Fruit fly (Drosophila melanogaster) whole organism, embryonic: ENCODE data around the gene Socs36E.
A peak's percentile ranks its signal among the peaks of the same experiment; 100 is the strongest.

ENCODE experiments used
- B-H2 ChIP-seq: fragments of 200-800 bp; sonication (Bioruptor generic); optimal IDR thresholded peaks from 2 replicates; lab custom pipeline; 2018; ENCODE audit warnings: missing biosample characterization, mild to moderate bottlenecking, missing genetic modification characterization
- CG12236 ChIP-seq: fragments of 200-800 bp; sonication (Bioruptor generic); optimal IDR thresholded peaks from 2 replicates; lab custom pipeline; 2016; ENCODE audit warnings: missing biosample characterization, missing genetic modification characterization
- CG12769 ChIP-seq: fragments of 200-800 bp; sonication (Bioruptor generic); optimal IDR thresholded peaks from 2 replicates; lab custom pipeline; 2019; ENCODE audit warnings: missing biosample characterization, mild to moderate bottlenecking, missing genetic modification characterization, moderate library complexity
- CG13894 ChIP-seq: fragments of 200-800 bp; sonication (Bioruptor generic); optimal IDR thresholded peaks from 3 replicates; lab custom pipeline; 2018; ENCODE audit warnings: missing biosample characterization, mild to moderate bottlenecking, missing genetic modification characterization, moderate library complexity
- CG15073 ChIP-seq: fragments of 200-800 bp; sonication (Bioruptor generic); optimal IDR thresholded peaks from 2 replicates; lab custom pipeline; 2016; ENCODE audit warnings: missing biosample characterization, missing genetic modification characterization
- CG17612 ChIP-seq: fragments of 200-800 bp; sonication (Bioruptor generic); IDR thresholded peaks from 2 replicates; pipeline ENCODE4 v1.3.6; 2022; ENCODE audit warnings: missing biosample characterization, missing genetic modification characterization
- CG17912 ChIP-seq: fragments of 200-800 bp; sonication (Bioruptor generic); optimal IDR thresholded peaks from 2 replicates; lab custom pipeline; 2018; ENCODE audit warnings: missing biosample characterization, mild to moderate bottlenecking, missing genetic modification characterization
- CG18262 ChIP-seq: fragments of 200-800 bp; optimal IDR thresholded peaks from 3 replicates; lab custom pipeline; 2019; ENCODE audit warnings: missing biosample characterization, mild to moderate bottlenecking, missing genetic modification characterization, moderate library complexity
- CG18599 ChIP-seq: fragments of 200-800 bp; sonication (Bioruptor generic); optimal IDR thresholded peaks from 3 replicates; lab custom pipeline; 2017; ENCODE audit warnings: missing biosample characterization, missing genetic modification characterization, mild to moderate bottlenecking, moderate library complexity, missing genetic modification reagents
- CG2678 ChIP-seq: fragments of 200-800 bp; sonication (Bioruptor generic); optimal IDR thresholded peaks from 3 replicates; lab custom pipeline; 2019; ENCODE audit warnings: missing biosample characterization, mild to moderate bottlenecking, missing genetic modification characterization, moderate library complexity
- CG2712 ChIP-seq: fragments of 200-800 bp; optimal IDR thresholded peaks from 3 replicates; lab custom pipeline; 2019; ENCODE audit warnings: missing biosample characterization, mild to moderate bottlenecking, missing genetic modification characterization, moderate library complexity
- CG2875 ChIP-seq: fragments of 200-800 bp; sonication (Bioruptor generic); optimal IDR thresholded peaks from 2 replicates; lab custom pipeline; 2017; ENCODE audit warnings: missing biosample characterization, mild to moderate bottlenecking, missing genetic modification characterization, missing genetic modification reagents
- CG3407 ChIP-seq: fragments of 200-800 bp; sonication (Bioruptor generic); optimal IDR thresholded peaks from 2 replicates; lab custom pipeline; 2018; ENCODE audit warnings: missing biosample characterization, mild to moderate bottlenecking, missing genetic modification characterization
- CG34224 ChIP-seq: fragments of 200-800 bp; sonication (Bioruptor generic); IDR thresholded peaks from 3 replicates; pipeline ENCODE4 v1.3.6; 2022; ENCODE audit warnings: missing biosample characterization, missing genetic modification characterization; ENCODE audit not compliant: partially characterized antibody
- CG34376 ChIP-seq: fragments of 200-800 bp; sonication (Bioruptor generic); optimal IDR thresholded peaks from 2 replicates; lab custom pipeline; 2018; ENCODE audit warnings: missing biosample characterization, mild to moderate bottlenecking, missing genetic modification characterization
- CG4730 ChIP-seq: fragments of 200-800 bp; sonication (Bioruptor generic); IDR thresholded peaks from 2 replicates; pipeline ENCODE4 v1.3.6; 2022; ENCODE audit warnings: missing biosample characterization, missing genetic modification characterization
- CG6654 ChIP-seq: fragments of 200-800 bp; sonication (Bioruptor generic); optimal IDR thresholded peaks from 2 replicates; lab custom pipeline; 2017; ENCODE audit warnings: missing biosample characterization, mild to moderate bottlenecking, missing genetic modification characterization
- Dll ChIP-seq: fragments of 200-800 bp; sonication (Bioruptor generic); IDR thresholded peaks from 4 replicates; pipeline ENCODE4 v1.3.6; 2022; ENCODE audit warnings: missing biosample characterization, missing genetic modification characterization; ENCODE audit not compliant: partially characterized antibody
- Doc3 ChIP-seq: fragments of 200-800 bp; sonication (Bioruptor generic); IDR thresholded peaks from 3 replicates; pipeline ENCODE4 v1.3.6; 2022; ENCODE audit warnings: missing biosample characterization, missing genetic modification characterization; ENCODE audit not compliant: partially characterized antibody
- Ets97D ChIP-seq: fragments of 200-800 bp; sonication (Bioruptor generic); optimal IDR thresholded peaks from 3 replicates; lab custom pipeline; 2016; ENCODE audit warnings: missing biosample characterization, missing genetic modification characterization
- Hey ChIP-seq: fragments of 200-800 bp; sonication (Bioruptor generic); optimal IDR thresholded peaks from 3 replicates; lab custom pipeline; 2018; ENCODE audit warnings: missing biosample characterization, mild to moderate bottlenecking, missing genetic modification characterization
- Hr3 ChIP-seq: fragments of 200-800 bp; sonication (Bioruptor generic); optimal IDR thresholded peaks from 3 replicates; lab custom pipeline; 2016; ENCODE audit warnings: missing biosample characterization, missing genetic modification characterization
- Hsf ChIP-seq: fragments of 200-800 bp; sonication (Bioruptor generic); optimal IDR thresholded peaks from 3 replicates; lab custom pipeline; 2016; ENCODE audit warnings: missing biosample characterization, missing genetic modification characterization
- Jarid2 ChIP-seq: fragments of 200-800 bp; sonication (Bioruptor generic); optimal IDR thresholded peaks from 3 replicates; lab custom pipeline; 2017; ENCODE audit warnings: mild to moderate bottlenecking, missing biosample characterization, missing genetic modification reagents, missing genetic modification characterization
- Med ChIP-seq: fragments of 200-800 bp; sonication (Bioruptor generic); peaks from one replicate; lab custom pipeline; 2016; ENCODE audit warnings: missing biosample characterization, missing genetic modification characterization, mild to moderate bottlenecking, inconsistent platforms, moderate library complexity
- NfI ChIP-seq: fragments of 200-800 bp; sonication (Bioruptor generic); optimal IDR thresholded peaks from 3 replicates; lab custom pipeline; 2018; ENCODE audit warnings: missing biosample characterization, mild to moderate bottlenecking, missing genetic modification characterization, moderate library complexity
- Oaz ChIP-seq: fragments of 200-800 bp; sonication (Bioruptor generic); IDR thresholded peaks from 2 replicates; pipeline ENCODE4 v1.3.6; 2022; ENCODE audit warnings: missing biosample characterization, missing genetic modification characterization
- Ravus ChIP-seq: fragments of 200-800 bp; sonication (Bioruptor generic); IDR thresholded peaks from 2 replicates; pipeline ENCODE4 v1.3.6; 2022; ENCODE audit warnings: missing biosample characterization, missing genetic modification characterization
- Scr ChIP-seq: fragments of 200-800 bp; sonication (Bioruptor generic); IDR thresholded peaks from 2 replicates; pipeline ENCODE4 v1.3.6; 2022; ENCODE audit warnings: missing biosample characterization, missing genetic modification characterization; ENCODE audit not compliant: partially characterized antibody
- Sox102F ChIP-seq: fragments of 200-800 bp; sonication (Bioruptor generic); optimal IDR thresholded peaks from 2 replicates; lab custom pipeline; 2018; ENCODE audit warnings: missing biosample characterization, mild to moderate bottlenecking, missing genetic modification characterization, moderate library complexity
- Spps ChIP-seq: fragments of 200-800 bp; sonication (Bioruptor generic); optimal IDR thresholded peaks from 2 replicates; lab custom pipeline; 2018; ENCODE audit warnings: missing biosample characterization, mild to moderate bottlenecking, missing genetic modification characterization
- TFAM ChIP-seq: fragments of 200-800 bp; sonication (Bioruptor generic); optimal IDR thresholded peaks from 2 replicates; lab custom pipeline; 2017; ENCODE audit warnings: missing biosample characterization, missing genetic modification characterization, inconsistent platforms
- Xbp1 ChIP-seq: fragments of 200-800 bp; sonication (Bioruptor generic); optimal IDR thresholded peaks from 3 replicates; lab custom pipeline; 2016; ENCODE audit warnings: missing biosample characterization, mild to moderate bottlenecking, missing genetic modification characterization
- aop ChIP-seq: fragments of 200-800 bp; sonication (Bioruptor generic); IDR thresholded peaks from 2 replicates; pipeline ENCODE4 v1.3.6; 2022; ENCODE audit warnings: missing biosample characterization, missing genetic modification characterization
- cato ChIP-seq: fragments of 200-800 bp; sonication (Bioruptor generic); optimal IDR thresholded peaks from 2 replicates; lab custom pipeline; 2016; ENCODE audit warnings: missing biosample characterization, missing genetic modification characterization, borderline replicate concordance
- chinmo ChIP-seq: fragments of 200-800 bp; sonication (Bioruptor generic); IDR thresholded peaks from 4 replicates; pipeline ENCODE4 v1.3.6; 2022; ENCODE audit warnings: missing biosample characterization, missing genetic modification characterization; ENCODE audit not compliant: partially characterized antibody
- dysf ChIP-seq: fragments of 200-800 bp; sonication (Bioruptor generic); IDR thresholded peaks from 3 replicates; pipeline ENCODE4 v1.3.6; 2022; ENCODE audit warnings: missing biosample characterization, missing genetic modification characterization
- esg ChIP-seq: fragments of 200-800 bp; sonication (Bioruptor generic); conservative IDR thresholded peaks from 2 replicates; pipeline ENCODE4 v1.3.6; 2022; ENCODE audit warnings: missing biosample characterization, missing genetic modification characterization
- gro ChIP-seq: fragments of 200-800 bp; sonication (Bioruptor generic); optimal IDR thresholded peaks from 2 replicates; lab custom pipeline; 2016; ENCODE audit warnings: missing biosample characterization, missing genetic modification characterization
- ham ChIP-seq: fragments of 200-800 bp; sonication (Bioruptor generic); IDR thresholded peaks from 2 replicates; pipeline ENCODE4 v1.3.6; 2022; ENCODE audit warnings: missing biosample characterization, missing genetic modification characterization
- hkb ChIP-seq, 2 experiments: fragments of 200-800 bp in 1 of 2; fragments of >200 bp in 1 of 2; sonication (Bioruptor generic) in 1 of 2; IDR thresholded peaks in 1 of 2; optimal IDR thresholded peaks in 1 of 2; 2 replicates each; pipeline versions ENCODE4 v1.3.6 to Lab custom; 2017 to 2022; ENCODE audit warnings: missing biosample characterization in 1 of 2, missing genetic modification characterization in 1 of 2
- jing ChIP-seq: fragments of 200-800 bp; sonication (Bioruptor generic); optimal IDR thresholded peaks from 2 replicates; lab custom pipeline; 2018; ENCODE audit warnings: missing biosample characterization, mild to moderate bottlenecking, missing genetic modification characterization
- nmo ChIP-seq: fragments of 200-800 bp; sonication (Bioruptor generic); optimal IDR thresholded peaks from 2 replicates; lab custom pipeline; 2018; ENCODE audit warnings: missing biosample characterization, mild to moderate bottlenecking, missing genetic modification characterization, moderate library complexity
- onecut ChIP-seq: fragments of 200-800 bp; sonication (Bioruptor generic); IDR thresholded peaks from 2 replicates; pipeline ENCODE4 v1.3.6; 2022; ENCODE audit warnings: missing biosample characterization, missing genetic modification characterization
- otp ChIP-seq: fragments of 200-800 bp; sonication (Bioruptor generic); IDR thresholded peaks from 3 replicates; pipeline ENCODE4, ENCODE4 v1.3.6; 2022; ENCODE audit warnings: missing biosample characterization, missing genetic modification characterization
- pfk ChIP-seq: fragments of 200-800 bp; sonication (Bioruptor generic); optimal IDR thresholded peaks from 2 replicates; lab custom pipeline; 2018; ENCODE audit warnings: missing biosample characterization, mild to moderate bottlenecking, missing genetic modification characterization, moderate library complexity
- psq ChIP-seq: fragments of 200-800 bp; sonication (Bioruptor generic); optimal IDR thresholded peaks from 2 replicates; lab custom pipeline; 2017; ENCODE audit warnings: missing biosample characterization, missing genetic modification characterization
- rib ChIP-seq: fragments of 200-800 bp; sonication (Bioruptor generic); IDR thresholded peaks from 2 replicates; pipeline ENCODE4 v1.3.6; 2022; ENCODE audit warnings: missing biosample characterization, missing genetic modification characterization
- shn ChIP-seq: fragments of 200-800 bp; sonication (Bioruptor generic); optimal IDR thresholded peaks from 3 replicates; lab custom pipeline; 2016; ENCODE audit warnings: missing biosample characterization, missing genetic modification characterization
- sug ChIP-seq: fragments of 200-800 bp; optimal IDR thresholded peaks from 2 replicates; lab custom pipeline; 2019; ENCODE audit warnings: missing biosample characterization, mild to moderate bottlenecking, missing genetic modification characterization, moderate library complexity

Gene Socs36E

DNA sequence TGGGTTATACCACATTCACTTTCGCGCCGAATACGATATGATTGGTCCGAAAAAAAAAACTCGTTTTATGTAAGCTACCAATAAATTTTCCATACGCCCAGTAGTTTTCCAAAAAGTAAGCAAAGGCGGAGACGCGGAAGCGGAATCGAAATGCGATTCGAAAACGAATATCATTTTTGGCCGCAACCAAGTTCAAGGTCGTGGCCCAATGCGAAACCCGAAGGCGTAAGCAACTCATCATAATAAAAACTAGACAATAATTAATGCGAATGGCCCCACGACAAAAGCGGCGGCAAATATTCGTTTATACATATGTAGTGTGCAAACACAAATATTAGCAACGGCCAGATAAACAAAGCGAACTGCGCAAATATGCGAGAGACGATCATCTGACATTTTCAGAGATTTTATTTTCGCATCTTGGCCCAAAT lies 15.8 kb downstream of the Socs36E start (continued):
- TF ChIP-seq CG34376 = peak; percentile 48
- TF ChIP-seq gro = peak; percentile 66
- TF ChIP-seq chinmo (GFP tag; lab: Robert Waterston, UW) = peak; percentile 87; the same call in 3 of the 4 replicates
- no peak for TF ChIP-seq esg (GFP tag; lab: Robert Waterston, UW)
- TF ChIP-seq otp (GFP tag; lab: Robert Waterston, UW) = 0 out of 3 replicates have a peak, but pooled peaks have one; percentile 10
- TF ChIP-seq CG34224 (GFP tag; lab: Robert Waterston, UW) = no peak
- no peak for TF ChIP-seq CG12236 (GFP tag; lab: Kevin White, UChicago)
- no peak for TF ChIP-seq cato
- peak; percentile 75 for TF ChIP-seq CG18599
- no peak for TF ChIP-seq CG17912 (GFP tag; lab: Kevin White, UChicago)
- TF ChIP-seq CG15073 (GFP tag; lab: Kevin White, UChicago) = no peak
- no peak for TF ChIP-seq psq (GFP tag; lab: Kevin White, UChicago)
- TF ChIP-seq CG4730 (GFP tag; lab: Robert Waterston, UW) = no peak
- no peak for TF ChIP-seq Doc3 (GFP tag; lab: Robert Waterston, UW)
- no peak for TF ChIP-seq CG18262 (tag; lab: Kevin White, UChicago)
- no peak for TF ChIP-seq ham (GFP tag; lab: Robert Waterston, UW)
- TF ChIP-seq rib (GFP tag; lab: Robert Waterston, UW) = peak; percentile 90
- no peak for TF ChIP-seq jing (GFP tag; lab: Kevin White, UChicago)
- TF ChIP-seq TFAM (GFP tag; lab: Kevin White, UChicago) = no peak
- no peak for TF ChIP-seq CG2712 (tag; lab: Kevin White, UChicago)
- no peak for TF ChIP-seq aop (GFP tag; lab: Robert Waterston, UW)
- TF ChIP-seq Hey = no peak
- TF ChIP-seq CG13894 (tag; lab: Kevin White, UChicago) = peak; percentile 26
- no peak for TF ChIP-seq Dll (GFP tag; lab: Robert Waterston, UW)
- 0 out of 2 replicates have a peak, but pooled peaks have one; percentile 22 for TF ChIP-seq CG17612 (GFP tag; lab: Robert Waterston, UW)
- no peak for TF ChIP-seq hkb (optimal IDR thresholded peaks at IDR 0.05; lab: Kevin White, UChicago)
- peak; percentile 29; the same call in 1 of the 2 replicates for TF ChIP-seq hkb (GFP tag; IDR thresholded peaks at IDR 0.05; lab: Robert Waterston, UW)
- peak; percentile 55 for TF ChIP-seq CG2678
- TF ChIP-seq Hsf (GFP tag; lab: Kevin White, UChicago) = no peak
- no peak for TF ChIP-seq nmo (GFP tag; lab: Kevin White, UChicago)
- no peak for TF ChIP-seq Oaz
- no peak for TF ChIP-seq Ets97D (GFP tag; lab: Kevin White, UChicago)
- no peak for TF ChIP-seq Spps (tag; lab: Kevin White, UChicago)
- no peak for TF ChIP-seq pfk (GFP tag; lab: Kevin White, UChicago)
- TF ChIP-seq onecut (GFP tag; lab: Robert Waterston, UW) = no peak
- TF ChIP-seq CG3407 (GFP tag; lab: Kevin White, UChicago) = no peak
- no peak for TF ChIP-seq CG2875
- no peak for TF ChIP-seq Jarid2
- no peak for TF ChIP-seq Xbp1
- no peak for TF ChIP-seq NfI (GFP tag; lab: Kevin White, UChicago)
- no peak for TF ChIP-seq Scr (GFP tag; lab: Robert Waterston, UW)
- TF ChIP-seq CG6654 (GFP tag; lab: Kevin White, UChicago) = no peak
- TF ChIP-seq Med (GFP tag; lab: Kevin White, UChicago) = peak; percentile 93
- TF ChIP-seq shn (GFP tag; lab: Kevin White, UChicago) = peak; percentile 0
- TF ChIP-seq dysf (GFP tag; lab: Robert Waterston, UW) = peak; percentile 37; the same call in 1 of the 3 replicates
- TF ChIP-seq B-H2 (GFP tag; lab: Kevin White, UChicago) = peak; percentile 71
- no peak for TF ChIP-seq Sox102F (GFP tag; lab: Kevin White, UChicago)
- peak; percentile 47 for TF ChIP-seq sug
- TF ChIP-seq Ravus (GFP tag; lab: Robert Waterston, UW) = no peak
- TF ChIP-seq CG12769 (tag; lab: Kevin White, UChicago) = peak; percentile 85
- TF ChIP-seq Hr3 (GFP tag; lab: Kevin White, UChicago) = no peak
